Worm (Caenorhabditis elegans) whole organism, young adult: Measurements from ENCODE around the gene frpr-9.
A peak's percentile ranks its signal among the peaks of the same experiment; 100 is the strongest.

Experiments used
- B0035.1 ChIP-seq: sonication (generic microtip); optimal IDR thresholded peaks from 2 replicates; lab custom pipeline; 2016; ENCODE audit warnings: missing genetic modification characterization, mild to moderate bottlenecking, missing compliant biosample characterization, missing genotype, missing genetic modification reagents
- B0336.3 ChIP-seq: fragments of 200-800 bp; sonication (Bioruptor generic); IDR thresholded peaks from 2 replicates; pipeline ENCODE4 v1.3.6; 2022; ENCODE audit warnings: missing genetic modification characterization, missing compliant biosample characterization
- F10E7.11 ChIP-seq: sonication (generic microtip); optimal IDR thresholded peaks from 2 replicates; lab custom pipeline; 2017; ENCODE audit warnings: mild to moderate bottlenecking, missing genetic modification characterization, moderate library complexity, missing compliant biosample characterization
- F33H1.4 ChIP-seq: fragments of 200-800 bp; sonication (Bioruptor generic); IDR thresholded peaks from 2 replicates; pipeline ENCODE4 v1.3.6; 2022; ENCODE audit warnings: missing genetic modification reagents, missing genetic modification characterization, missing compliant biosample characterization
- F49E8.2 ChIP-seq: sonication (generic microtip); optimal IDR thresholded peaks from 3 replicates; lab custom pipeline; 2017; ENCODE audit warnings: missing genetic modification characterization, mild to moderate bottlenecking, missing compliant biosample characterization, antibody characterized with exemption, moderate library complexity; ENCODE audit not compliant: insufficient read depth
- F55B11.4 ChIP-seq: sonication (generic microtip); optimal IDR thresholded peaks from 2 replicates; lab custom pipeline; 2016; ENCODE audit warnings: missing compliant biosample characterization, missing genetic modification characterization, borderline replicate concordance; ENCODE audit not compliant: insufficient read depth
- K11D2.4 ChIP-seq: fragments of 200-800 bp; sonication (Bioruptor generic); IDR thresholded peaks from 2 replicates; pipeline ENCODE4 v1.3.6; 2022; ENCODE audit warnings: missing genetic modification reagents, missing genetic modification characterization, missing compliant biosample characterization
- Y53F4B.3 ChIP-seq: fragments of 200-800 bp; sonication (Bioruptor generic); IDR thresholded peaks from 2 replicates; pipeline ENCODE4 v1.3.6; 2022; ENCODE audit warnings: missing genetic modification reagents, missing genetic modification characterization, missing compliant biosample characterization
- Y79H2A.3 ChIP-seq: fragments of 200-800 bp; sonication (Bioruptor generic); conservative IDR thresholded peaks from 2 replicates; pipeline ENCODE4 v1.3.6; 2022; ENCODE audit warnings: missing genetic modification reagents, missing genetic modification characterization, missing compliant biosample characterization
- ZK185.1 ChIP-seq: sonication (generic microtip); optimal IDR thresholded peaks from 2 replicates; lab custom pipeline; 2016; ENCODE audit warnings: mild to moderate bottlenecking, missing genetic modification characterization, missing compliant biosample characterization; ENCODE audit not compliant: poor library complexity, severe bottlenecking
- aptf-3 ChIP-seq: fragments of 200-800 bp; sonication (Bioruptor generic); IDR thresholded peaks from 2 replicates; pipeline ENCODE4 v1.3.6; 2022; ENCODE audit warnings: missing genetic modification characterization, missing compliant biosample characterization
- atf-7 ChIP-seq: sonication (generic microtip); optimal IDR thresholded peaks from 2 replicates; lab custom pipeline; 2017; ENCODE audit warnings: mild to moderate bottlenecking, missing genetic modification characterization, missing compliant biosample characterization
- attf-6 ChIP-seq: fragments of 200-800 bp; sonication (Bioruptor generic); IDR thresholded peaks from 2 replicates; pipeline ENCODE4 v1.3.6; 2022; ENCODE audit warnings: missing genetic modification reagents, missing genetic modification characterization, missing compliant biosample characterization
- bed-1 ChIP-seq: fragments of 200-800 bp; sonication (Bioruptor generic); IDR thresholded peaks from 2 replicates; pipeline ENCODE4 v1.3.6; 2022; ENCODE audit warnings: missing genetic modification reagents, missing genetic modification characterization, missing compliant biosample characterization
- bed-2 ChIP-seq: fragments of 200-800 bp; sonication (Bioruptor generic); IDR thresholded peaks from 2 replicates; pipeline ENCODE4 v1.3.6; 2022; ENCODE audit warnings: missing genetic modification reagents, missing genetic modification characterization, missing compliant biosample characterization
- cebp-1 ChIP-seq, 2 experiments: fragments of 200-800 bp in 1 of 2; sonication (Bioruptor generic) in 1 of 2; sonication (generic microtip) in 1 of 2; IDR thresholded peaks in 1 of 2; optimal IDR thresholded peaks in 1 of 2; 2 replicates each; pipeline versions ENCODE4 v1.3.6 to Lab custom; 2017 to 2022; ENCODE audit warnings: missing compliant biosample characterization in 2 of 2, missing genetic modification characterization in 2 of 2, mild to moderate bottlenecking in 1 of 2, missing genetic modification reagents in 1 of 2, moderate library complexity in 1 of 2
- cebp-2 ChIP-seq: fragments of 200-800 bp; sonication (Bioruptor generic); IDR thresholded peaks from 2 replicates; pipeline ENCODE4 v1.3.6; 2022; ENCODE audit warnings: missing genetic modification characterization, missing compliant biosample characterization
- ceh-100 ChIP-seq: fragments of 200-800 bp; sonication (Bioruptor generic); IDR thresholded peaks from 2 replicates; pipeline ENCODE4 v1.3.6; 2022; ENCODE audit warnings: missing genetic modification reagents, missing genetic modification characterization, missing compliant biosample characterization
- ceh-58 ChIP-seq: fragments of 200-800 bp; sonication (Bioruptor generic); IDR thresholded peaks from 2 replicates; pipeline ENCODE4 v1.3.6; 2022; ENCODE audit warnings: missing genetic modification characterization, missing compliant biosample characterization
- chd-7 ChIP-seq: sonication (generic microtip); optimal IDR thresholded peaks from 2 replicates; lab custom pipeline; 2016; ENCODE audit warnings: mild to moderate bottlenecking, missing genetic modification characterization, moderate library complexity, missing compliant biosample characterization
- die-1 ChIP-seq: sonication (generic microtip); optimal IDR thresholded peaks from 2 replicates; lab custom pipeline; 2016; ENCODE audit warnings: missing genotype, mild to moderate bottlenecking, missing genetic modification characterization, missing compliant biosample characterization
- dox-1 ChIP-seq: fragments of 200-800 bp; sonication (Bioruptor generic); IDR thresholded peaks from 2 replicates; pipeline ENCODE4 v1.3.6; 2022; ENCODE audit warnings: missing genetic modification reagents, missing genetic modification characterization, missing compliant biosample characterization
- egrh-3 ChIP-seq: fragments of 200-800 bp; sonication (Bioruptor generic); IDR thresholded peaks from 2 replicates; pipeline ENCODE4 v1.3.6; 2022; ENCODE audit warnings: missing genetic modification reagents, missing genetic modification characterization, missing compliant biosample characterization
- hmg-1.2 ChIP-seq: fragments of 200-800 bp; sonication (Bioruptor generic); IDR thresholded peaks from 2 replicates; pipeline ENCODE4 v1.3.6; 2022; ENCODE audit warnings: missing genetic modification reagents, missing genetic modification characterization, missing compliant biosample characterization
- hrde-1 ChIP-seq: sonication (generic microtip); optimal IDR thresholded peaks from 2 replicates; lab custom pipeline; 2016; ENCODE audit warnings: missing genetic modification characterization, mild to moderate bottlenecking, missing compliant biosample characterization, moderate library complexity, missing genotype, missing genetic modification reagents, borderline replicate concordance
- lag-1 ChIP-seq: fragments of 200-800 bp; sonication (Bioruptor generic); IDR thresholded peaks from 2 replicates; pipeline ENCODE4 v1.3.6; 2022; ENCODE audit warnings: missing genetic modification reagents, missing genetic modification characterization, missing compliant biosample characterization
- let-526 ChIP-seq: fragments of 200-800 bp; sonication (Bioruptor generic); IDR thresholded peaks from 2 replicates; pipeline ENCODE4 v1.3.6; 2022; ENCODE audit warnings: missing genetic modification reagents, missing genetic modification characterization, missing compliant biosample characterization
- let-607 ChIP-seq, 2 experiments: fragments of 200-800 bp in 1 of 2; sonication (Bioruptor generic) in 1 of 2; sonication (generic microtip) in 1 of 2; optimal IDR thresholded peaks; 2 replicates each; lab custom pipeline; 2016 to 2018; ENCODE audit warnings: mild to moderate bottlenecking in 2 of 2, missing compliant biosample characterization in 2 of 2, missing genetic modification characterization in 2 of 2, moderate library complexity in 2 of 2, missing genotype in 1 of 2
- lin-54 ChIP-seq: fragments of 200-800 bp; sonication (Bioruptor generic); optimal IDR thresholded peaks from 2 replicates; lab custom pipeline; 2018; ENCODE audit warnings: mild to moderate bottlenecking, missing genetic modification characterization, missing compliant biosample characterization
- lsy-27 ChIP-seq: sonication (generic microtip); optimal IDR thresholded peaks from 2 replicates; lab custom pipeline; 2017; ENCODE audit warnings: missing genetic modification characterization, mild to moderate bottlenecking, missing compliant biosample characterization, antibody characterized with exemption, missing genotype, borderline replicate concordance; ENCODE audit not compliant: insufficient read depth
- madf-3 ChIP-seq: fragments of 200-800 bp; sonication (Bioruptor generic); IDR thresholded peaks from 2 replicates; pipeline ENCODE4 v1.3.6; 2022; ENCODE audit warnings: missing genetic modification reagents, missing genetic modification characterization, missing compliant biosample characterization
- madf-6 ChIP-seq: fragments of 200-800 bp; sonication (Bioruptor generic); IDR thresholded peaks from 2 replicates; pipeline ENCODE4 v1.3.6; 2022; ENCODE audit warnings: missing genetic modification reagents, missing genetic modification characterization, missing compliant biosample characterization
- mcd-1 ChIP-seq: fragments of 200-800 bp; sonication (Bioruptor generic); IDR thresholded peaks from 2 replicates; pipeline ENCODE4 v1.3.6; 2022; ENCODE audit warnings: missing genetic modification reagents, missing genetic modification characterization, missing compliant biosample characterization
- nhr-27 ChIP-seq: fragments of 200-800 bp; sonication (Bioruptor generic); optimal IDR thresholded peaks from 2 replicates; lab custom pipeline; 2018; ENCODE audit warnings: mild to moderate bottlenecking, missing genetic modification characterization, moderate library complexity, missing compliant biosample characterization
- pbrm-1 ChIP-seq: fragments of 200-800 bp; sonication (Bioruptor generic); IDR thresholded peaks from 2 replicates; pipeline ENCODE4 v1.3.6; 2022; ENCODE audit warnings: missing genetic modification reagents, missing genetic modification characterization, missing compliant biosample characterization
- pha-4 ChIP-seq: fragments of 150-350 bp; sonication (generic microtip); optimal IDR thresholded peaks from 2 replicates; lab custom pipeline; 2014; ENCODE audit warnings: missing biosample characterization, missing genetic modification reagents, missing genetic modification characterization
- rcor-1 ChIP-seq: fragments of 200-800 bp; sonication (Bioruptor generic); IDR thresholded peaks from 2 replicates; pipeline ENCODE4 v1.3.6; 2022; ENCODE audit warnings: missing genetic modification reagents, missing genetic modification characterization, missing compliant biosample characterization
- sdz-38 ChIP-seq: sonication (generic microtip); optimal IDR thresholded peaks from 2 replicates; lab custom pipeline; 2016; ENCODE audit warnings: missing genotype, missing genetic modification characterization, missing compliant biosample characterization
- snpc-3.4 ChIP-seq: sonication (generic microtip); optimal IDR thresholded peaks from 2 replicates; lab custom pipeline; 2017; ENCODE audit warnings: missing genetic modification characterization, mild to moderate bottlenecking, missing compliant biosample characterization, antibody characterized with exemption, moderate library complexity, missing genotype, missing genetic modification reagents
- unc-62 ChIP-seq: fragments of 150-350 bp; optimal IDR thresholded peaks from 2 replicates; lab custom pipeline; 2014; ENCODE audit warnings: missing biosample characterization, missing genetic modification reagents, missing genetic modification characterization
- xnd-1 ChIP-seq: sonication (generic microtip); optimal IDR thresholded peaks from 2 replicates; lab custom pipeline; 2016; ENCODE audit warnings: missing genotype, missing genetic modification reagents, missing genetic modification characterization, missing compliant biosample characterization
- ztf-18 ChIP-seq: sonication (generic microtip); optimal IDR thresholded peaks from 2 replicates; lab custom pipeline; 2016; ENCODE audit warnings: missing genotype, mild to moderate bottlenecking, missing genetic modification characterization, missing compliant biosample characterization
- ztf-22 ChIP-seq: fragments of 200-800 bp; sonication (Bioruptor generic); optimal IDR thresholded peaks from 2 replicates; lab custom pipeline; 2018; ENCODE audit warnings: mild to moderate bottlenecking, missing genetic modification characterization, moderate library complexity, missing compliant biosample characterization
- ztf-3 ChIP-seq: fragments of 200-800 bp; sonication (Bioruptor generic); optimal IDR thresholded peaks from 2 replicates; lab custom pipeline; 2018; ENCODE audit warnings: mild to moderate bottlenecking, missing genetic modification characterization, missing compliant biosample characterization

The frpr-9 gene

DNA sequence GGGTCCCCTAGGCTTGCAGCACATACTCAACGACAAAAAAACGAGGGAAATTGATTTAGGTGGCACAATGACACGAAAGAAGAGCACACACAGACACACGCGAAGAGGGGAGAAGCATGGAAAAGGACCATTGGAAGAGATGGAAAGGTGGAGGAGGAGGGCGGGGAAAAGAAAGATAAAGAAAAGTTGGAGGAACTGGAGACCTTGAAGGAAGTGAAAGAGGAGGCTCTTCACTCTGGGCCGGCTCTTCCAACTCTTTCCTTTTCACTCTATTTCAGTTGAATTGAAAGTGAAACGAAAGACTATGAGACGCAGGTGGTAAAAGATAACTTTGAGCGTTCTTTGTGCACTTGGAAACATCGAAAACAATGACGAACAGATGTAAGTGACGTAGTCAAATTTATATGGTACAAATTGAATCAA, 30.4 kb upstream of the frpr-9 start (continued):
- peak; percentile 26 for TF ChIP-seq ztf-3 (GFP tag; lab: Kevin White, UChicago)
- TF ChIP-seq mcd-1 (GFP tag; lab: Robert Waterston, UW): peak; percentile 29; the same call in 1 of the 2 replicates
- no peak for TF ChIP-seq cebp-1 (GFP tag; IDR thresholded peaks at IDR 0.05; lab: Robert Waterston, UW)
- TF ChIP-seq cebp-1 (tag; optimal IDR thresholded peaks at IDR 0.05; lab: Kevin White, UChicago): peak; percentile 66

- peak; percentile 74 for TF ChIP-seq F33H1.4 (GFP tag; lab: Robert Waterston, UW)
- peak; percentile 75 for TF ChIP-seq B0336.3 (GFP tag; lab: Robert Waterston, UW)
- peak; percentile 8 for TF ChIP-seq xnd-1 (tag; lab: Kevin White, UChicago)
- peak; percentile 94 for TF ChIP-seq ZK185.1 (tag; lab: Kevin White, UChicago)
- TF ChIP-seq madf-3: peak; percentile 90
- TF ChIP-seq bed-2 (GFP tag; lab: Robert Waterston, UW): no peak
- TF ChIP-seq unc-62 (GFP tag; lab: Kevin White, UChicago): peak; percentile 40
- peak; percentile 91 for TF ChIP-seq pbrm-1 (GFP tag; lab: Robert Waterston, UW)
- TF ChIP-seq attf-6 (GFP tag; lab: Robert Waterston, UW): no peak
- TF ChIP-seq dox-1 (GFP tag; lab: Robert Waterston, UW): peak; percentile 97
- no peak for TF ChIP-seq aptf-3 (GFP tag; lab: Robert Waterston, UW)
- no peak for TF ChIP-seq F55B11.4 (tag; lab: Kevin White, UChicago)
- peak; percentile 91 for TF ChIP-seq madf-6
- TF ChIP-seq lag-1 (GFP tag; lab: Robert Waterston, UW): no peak
- no peak for TF ChIP-seq nhr-27 (tag; lab: Kevin White, UChicago)
- peak; percentile 87 for TF ChIP-seq pha-4 (tag; lab: Kevin White, UChicago)
- TF ChIP-seq Y79H2A.3 (GFP tag; lab: Robert Waterston, UW): no peak
- TF ChIP-seq hmg-1.2 (GFP tag; lab: Robert Waterston, UW): peak; percentile 99
- TF ChIP-seq ztf-18: peak; percentile 74
- no peak for TF ChIP-seq hrde-1 (tag; lab: Kevin White, UChicago)
- TF ChIP-seq bed-1 (GFP tag; lab: Robert Waterston, UW): no peak
- TF ChIP-seq F49E8.2 (tag; lab: Kevin White, UChicago): peak; percentile 51
- no peak for TF ChIP-seq lsy-27 (tag; lab: Kevin White, UChicago)
- TF ChIP-seq cebp-1 (GFP tag; IDR thresholded peaks at IDR 0.05; lab: Robert Waterston, UW): peak; percentile 61; the same call in 1 of the 2 replicates
- TF ChIP-seq cebp-1 (tag; optimal IDR thresholded peaks at IDR 0.05; lab: Kevin White, UChicago): peak; percentile 88
- peak; percentile 95 for TF ChIP-seq lin-54 (GFP tag; lab: Kevin White, UChicago)
- no peak for TF ChIP-seq B0035.1 (tag; lab: Kevin White, UChicago)
- peak; percentile 93 for TF ChIP-seq snpc-3.4 (tag; lab: Kevin White, UChicago)
- TF ChIP-seq F10E7.11 (tag; lab: Kevin White, UChicago): no peak
- TF ChIP-seq cebp-2 (GFP tag; lab: Robert Waterston, UW): 0 out of 2 replicates have a peak, but pooled peaks have one; percentile 62
- no peak for TF ChIP-seq die-1
- TF ChIP-seq let-607 (tag; optimal IDR thresholded peaks at IDR 0.05; lab: Kevin White, UChicago): peak; percentile 91 to 94
- peak; percentile 87 for TF ChIP-seq let-526 (GFP tag; lab: Robert Waterston, UW)
- peak; percentile 94 for TF ChIP-seq rcor-1 (GFP tag; lab: Robert Waterston, UW)
- TF ChIP-seq egrh-3: no peak
- TF ChIP-seq K11D2.4 (GFP tag; lab: Robert Waterston, UW): peak; percentile 90
- TF ChIP-seq Y53F4B.3: no peak
- TF ChIP-seq ceh-58 (GFP tag; lab: Robert Waterston, UW): no peak
- no peak for TF ChIP-seq ztf-22 (GFP tag; lab: Kevin White, UChicago)
- TF ChIP-seq atf-7 (tag; lab: Kevin White, UChicago): peak; percentile 83
- peak; percentile 77 for TF ChIP-seq ceh-100 (GFP tag; lab: Robert Waterston, UW)
- TF ChIP-seq sdz-38 (tag; lab: Kevin White, UChicago): no peak
- TF ChIP-seq chd-7 (tag; lab: Kevin White, UChicago): peak; percentile 85
These were observed 26.4 kb upstream of the frpr-9 start, which contains the start of the genes ctf-4 and eef-1G for ce11 chrV:10965501-10965900. Gene ctf-4, minus strand, starts transcription at chrV:10965539. Gene eef-1G, plus strand, starts transcription at chrV:10965719.
